Worm (Caenorhabditis elegans) whole organism, young adult: ENCODE data around the gene Y41D4B.1.
"Not testable (repeated sequence)": the region's sequence is repeated elsewhere in the genome, so short reads cannot be mapped to it uniquely, and the experiment has no call there.

Source experiments
- F37B4.10 ChIP-seq: fragments of 200-800 bp; sonication (Bioruptor generic); IDR thresholded peaks from 2 replicates; pipeline ENCODE4 v1.3.6; 2022; ENCODE audit warnings: missing genetic modification characterization, missing compliant biosample characterization
- F55B11.4 ChIP-seq: sonication (generic microtip); optimal IDR thresholded peaks from 2 replicates; lab custom pipeline; 2016; ENCODE audit warnings: missing compliant biosample characterization, missing genetic modification characterization, borderline replicate concordance; ENCODE audit not compliant: insufficient read depth
- K12H6.12 ChIP-seq: fragments of 200-800 bp; sonication (Bioruptor generic); optimal IDR thresholded peaks from 2 replicates; lab custom pipeline; 2018; ENCODE audit warnings: mild to moderate bottlenecking, missing genetic modification characterization, missing compliant biosample characterization
- T26A5.8 ChIP-seq: sonication (generic microtip); optimal IDR thresholded peaks from 2 replicates; lab custom pipeline; 2016; ENCODE audit warnings: missing genetic modification characterization, missing compliant biosample characterization
- ceh-100 ChIP-seq: fragments of 200-800 bp; sonication (Bioruptor generic); IDR thresholded peaks from 2 replicates; pipeline ENCODE4 v1.3.6; 2022; ENCODE audit warnings: missing genetic modification reagents, missing genetic modification characterization, missing compliant biosample characterization
- ceh-79 ChIP-seq: sonication (generic microtip); optimal IDR thresholded peaks from 2 replicates; lab custom pipeline; 2017; ENCODE audit warnings: mild to moderate bottlenecking, missing genetic modification characterization, missing compliant biosample characterization
- chd-7 ChIP-seq: sonication (generic microtip); optimal IDR thresholded peaks from 2 replicates; lab custom pipeline; 2016; ENCODE audit warnings: mild to moderate bottlenecking, missing genetic modification characterization, moderate library complexity, missing compliant biosample characterization
- dpff-1 ChIP-seq: sonication (generic microtip); optimal IDR thresholded peaks from 2 replicates; lab custom pipeline; 2017; ENCODE audit warnings: mild to moderate bottlenecking, missing genetic modification characterization, missing compliant biosample characterization
- lin-35 ChIP-seq, 3 experiments: fragments of 150-350 bp in 2 of 3; sonication (generic microtip) in 1 of 3; optimal IDR thresholded peaks; 2 replicates each; lab custom pipeline; 2014 to 2018; ENCODE audit warnings: missing biosample characterization in 3 of 3, missing genetic modification characterization in 3 of 3, missing genetic modification reagents in 3 of 3
- lsy-27 ChIP-seq: sonication (generic microtip); optimal IDR thresholded peaks from 2 replicates; lab custom pipeline; 2017; ENCODE audit warnings: missing genetic modification characterization, mild to moderate bottlenecking, missing compliant biosample characterization, antibody characterized with exemption, missing genotype, borderline replicate concordance; ENCODE audit not compliant: insufficient read depth
- mcd-1 ChIP-seq: fragments of 200-800 bp; sonication (Bioruptor generic); IDR thresholded peaks from 2 replicates; pipeline ENCODE4 v1.3.6; 2022; ENCODE audit warnings: missing genetic modification reagents, missing genetic modification characterization, missing compliant biosample characterization
- nfya-1 ChIP-seq: sonication (generic microtip); optimal IDR thresholded peaks from 2 replicates; lab custom pipeline; 2017; ENCODE audit warnings: antibody characterized with exemption, missing compliant biosample characterization, missing genetic modification characterization, borderline replicate concordance; ENCODE audit not compliant: insufficient read depth
- pha-4 ChIP-seq: fragments of 150-350 bp; sonication (generic microtip); optimal IDR thresholded peaks from 2 replicates; lab custom pipeline; 2014; ENCODE audit warnings: missing biosample characterization, missing genetic modification reagents, missing genetic modification characterization
- snpc-1.1 ChIP-seq: sonication (generic microtip); optimal IDR thresholded peaks from 2 replicates; lab custom pipeline; 2017; ENCODE audit warnings: missing genetic modification characterization, mild to moderate bottlenecking, missing compliant biosample characterization, antibody characterized with exemption, moderate library complexity, missing genotype, missing genetic modification reagents; ENCODE audit not compliant: insufficient read depth

DNA sequence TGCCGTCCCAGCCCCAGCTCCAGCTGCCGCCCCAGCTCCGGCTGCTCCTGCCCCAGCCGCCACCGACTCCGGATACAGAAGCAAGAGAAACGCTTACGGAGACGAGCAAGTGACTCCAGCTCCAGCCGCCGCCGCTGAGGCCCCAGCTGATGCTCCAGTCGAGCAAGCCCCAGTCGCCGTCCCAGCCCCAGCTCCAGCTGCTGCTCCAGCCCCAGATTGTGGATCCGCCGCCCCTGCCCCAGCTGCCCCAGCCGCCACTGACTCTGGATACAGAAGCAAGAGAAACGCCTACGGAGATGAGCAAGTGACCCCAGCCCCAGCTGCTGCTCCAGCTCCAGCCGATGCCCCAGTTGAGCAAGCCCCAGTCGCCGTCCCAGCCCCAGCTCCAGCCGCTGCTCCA lies 50.0 kb downstream of the Y41D4B.1 start:
- not testable (repeated sequence) for TF ChIP-seq lin-35 (GFP tag; optimal IDR thresholded peaks at IDR 0.05; lab: Kevin White, UChicago); T26A5.8; pha-4 (tag; lab: Kevin White, UChicago); F55B11.4 (tag; lab: Kevin White, UChicago); lsy-27 (tag; lab: Kevin White, UChicago); dpff-1 (tag; lab: Kevin White, UChicago); K12H6.12; F37B4.10 (GFP tag; lab: Robert Waterston, UW); ceh-79 (tag; lab: Kevin White, UChicago); snpc-1.1 (tag; lab: Kevin White, UChicago); nfya-1; chd-7 (tag; lab: Kevin White, UChicago); ceh-100 (GFP tag; lab: Robert Waterston, UW)
- peak; percentile 55 for TF ChIP-seq mcd-1
